Worm (Caenorhabditis elegans): ENCODE results near the gene spe-44.

Gene spe-44

DNA sequence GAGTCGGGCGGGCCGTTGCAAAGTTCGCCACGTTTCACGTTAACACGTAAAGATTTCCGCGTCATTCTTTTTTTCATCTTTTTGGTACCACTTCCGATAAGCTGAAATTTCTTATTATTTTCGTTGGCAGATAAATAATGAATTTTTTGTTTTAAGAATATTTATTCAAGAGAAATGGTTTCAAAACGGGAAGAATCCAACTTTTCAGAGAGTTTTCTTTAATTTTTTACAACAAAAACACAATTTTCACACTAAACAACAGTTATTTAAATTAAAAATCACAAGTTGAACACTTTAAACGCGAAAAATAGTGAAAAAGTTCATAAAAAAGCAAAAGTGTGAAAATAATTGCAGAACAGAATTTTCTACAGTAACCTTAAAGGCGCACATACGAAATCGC is at the start of gene spe-44:
Gene spe-44, minus strand, starts transcription at position 101 of the 400 bp plus-strand sequence.
- TF ChIP-seq nhr-237 (tag; optimal IDR thresholded peaks at IDR 0.05) = no peak
- no peak for TF ChIP-seq nhr-12 (tag; optimal IDR thresholded peaks at IDR 0.05)
- TF ChIP-seq bed-3 (GFP tag; optimal IDR thresholded peaks at IDR 0.05) = no peak
- TF ChIP-seq lin-32 (GFP tag; optimal IDR thresholded peaks at IDR 0.05) = no peak
- no peak for TF ChIP-seq ceh-39 (tag; optimal IDR thresholded peaks at IDR 0.05)
- TF ChIP-seq blmp-1 (tag; optimal IDR thresholded peaks at IDR 0.05) = no peak
- TF ChIP-seq snpc-4 (tag; optimal IDR thresholded peaks at IDR 0.05) = no peak
- no peak for TF ChIP-seq unc-62 (GFP tag; optimal IDR thresholded peaks at IDR 0.05)
- no peak for TF ChIP-seq sem-2 (GFP tag; optimal IDR thresholded peaks at IDR 0.05)
- TF ChIP-seq nhr-28 (tag; optimal IDR thresholded peaks at IDR 0.05) = no peak
- no peak for TF ChIP-seq mab-5 (tag; optimal IDR thresholded peaks at IDR 0.05)
- TF ChIP-seq flh-1 (GFP tag; optimal IDR thresholded peaks at IDR 0.05) = no peak
- TF ChIP-seq nhr-76 (tag; optimal IDR thresholded peaks at IDR 0.05) = no peak
- no peak for TF ChIP-seq hlh-1 (tag; optimal IDR thresholded peaks at IDR 0.05)

DNA sequence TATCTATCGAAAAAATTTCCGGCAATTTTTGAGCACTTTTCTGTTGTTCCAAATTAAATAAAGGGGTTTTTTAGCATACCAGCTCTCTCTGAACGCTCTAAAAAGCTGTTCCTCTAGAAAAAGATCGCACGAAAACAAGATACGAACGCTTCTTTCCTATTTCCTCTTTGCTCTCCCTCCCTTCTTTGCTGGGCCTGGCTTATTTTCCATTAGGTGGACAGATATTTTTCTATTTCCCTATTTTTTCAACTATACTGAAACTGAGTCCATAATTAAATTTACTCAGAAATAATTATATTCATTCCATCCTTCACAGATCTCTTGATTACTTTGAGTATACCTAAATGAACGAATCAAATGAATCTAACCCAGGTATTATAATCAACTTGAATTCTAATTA is 47.9 kb upstream of the spe-44 start, which contains the start of gene sru-18:
Gene sru-18, plus strand, starts transcription at position 301 of the 400 bp plus-strand sequence.
- no peak for TF ChIP-seq sptf-1 (tag; optimal IDR thresholded peaks at IDR 0.05)
- no peak for TF ChIP-seq hlh-1 (tag; optimal IDR thresholded peaks at IDR 0.05)
- no peak for TF ChIP-seq M03D4.4 (tag; optimal IDR thresholded peaks at IDR 0.05)
- TF ChIP-seq snpc-4 (tag; optimal IDR thresholded peaks at IDR 0.05) = no peak
- no peak for TF ChIP-seq unc-62 (GFP tag; optimal IDR thresholded peaks at IDR 0.05)
- TF ChIP-seq elt-1 (tag; optimal IDR thresholded peaks at IDR 0.05; ENCODE audit: borderline replicate concordance, insufficient read depth) = no peak
- no peak for TF ChIP-seq ztf-11 (tag; optimal IDR thresholded peaks at IDR 0.05)
- no peak for TF ChIP-seq mls-2 (tag; optimal IDR thresholded peaks at IDR 0.05)
- TF ChIP-seq zip-8 (tag; optimal IDR thresholded peaks at IDR 0.05) = no peak
- no peak for TF ChIP-seq drap-1 (GFP tag; optimal IDR thresholded peaks at IDR 0.05)
- TF ChIP-seq lin-13 (tag; optimal IDR thresholded peaks at IDR 0.05) = no peak
- no peak for TF ChIP-seq bed-3 (GFP tag; optimal IDR thresholded peaks at IDR 0.05)
- TF ChIP-seq blmp-1 (tag; optimal IDR thresholded peaks at IDR 0.05) = no peak

DNA sequence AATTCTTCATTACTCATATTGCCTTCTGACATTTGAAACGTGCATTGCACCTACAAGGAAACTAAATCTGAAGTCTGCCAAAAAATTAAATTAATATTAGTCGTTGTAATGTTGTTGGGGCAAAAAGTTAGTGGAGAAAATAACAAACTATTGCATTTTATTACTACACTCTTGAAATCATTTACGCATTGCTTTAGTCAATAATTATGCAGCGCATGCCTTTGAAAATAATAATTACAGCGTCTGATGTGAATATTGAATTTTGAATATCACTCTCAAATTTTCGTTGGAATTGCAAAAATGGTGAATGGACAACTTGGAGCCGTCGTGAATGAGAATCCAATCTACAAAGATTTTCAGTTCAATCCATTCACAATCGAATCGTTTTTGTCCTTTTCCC is 44.2 kb upstream of the spe-44 start, which contains the start of gene sru-19:
Gene sru-19, plus strand, starts transcription at position 301 of the 400 bp plus-strand sequence.
- no peak for TF ChIP-seq ceh-43 (GFP tag; optimal IDR thresholded peaks at IDR 0.05)
- TF ChIP-seq ham-2 (GFP tag; optimal IDR thresholded peaks at IDR 0.05) = no peak
- no peak for TF ChIP-seq cnd-1 (tag; optimal IDR thresholded peaks at IDR 0.05)
- no peak for TF ChIP-seq mls-2 (tag; optimal IDR thresholded peaks at IDR 0.05)
- TF ChIP-seq ceh-83 (GFP tag; optimal IDR thresholded peaks at IDR 0.05) = no peak
- no peak for TF ChIP-seq sptf-1 (tag; optimal IDR thresholded peaks at IDR 0.05)
- TF ChIP-seq nhr-28 (tag; optimal IDR thresholded peaks at IDR 0.05) = no peak
- TF ChIP-seq sem-2 (GFP tag; optimal IDR thresholded peaks at IDR 0.05) = no peak
- TF ChIP-seq elt-3 (tag; optimal IDR thresholded peaks at IDR 0.05) = no peak
- TF ChIP-seq zip-8 (tag; optimal IDR thresholded peaks at IDR 0.05) = no peak
- no peak for TF ChIP-seq nhr-237 (tag; optimal IDR thresholded peaks at IDR 0.05)

DNA sequence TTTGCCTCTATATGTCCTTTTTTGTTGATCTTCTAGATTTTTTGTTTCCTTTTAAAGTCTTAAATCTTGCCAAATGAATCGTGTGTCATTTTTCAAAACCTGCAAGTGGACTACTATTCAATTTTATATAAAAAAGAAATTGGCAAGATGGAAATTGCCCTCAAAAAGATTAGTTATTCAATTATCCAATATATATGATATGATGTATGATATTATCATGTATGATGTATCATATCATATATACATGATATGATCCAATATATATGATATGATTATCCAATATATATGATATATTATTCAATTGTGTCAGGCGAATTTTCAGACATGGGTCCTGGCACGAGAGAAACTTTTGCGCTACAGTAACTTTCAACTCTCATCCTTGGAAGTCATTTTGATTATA is 41.2 kb upstream of the spe-44 start, which contains the start of gene sru-20:
Gene sru-20, plus strand, starts transcription at position 301 of the 400 bp plus-strand sequence.
- no peak for TF ChIP-seq nhr-237 (tag; optimal IDR thresholded peaks at IDR 0.05)
- no peak for TF ChIP-seq nhr-2 (tag; optimal IDR thresholded peaks at IDR 0.05)
- no peak for TF ChIP-seq nhr-28 (tag; optimal IDR thresholded peaks at IDR 0.05)
- TF ChIP-seq snpc-4 (tag; optimal IDR thresholded peaks at IDR 0.05) = no peak
- TF ChIP-seq elt-1 (tag; optimal IDR thresholded peaks at IDR 0.05; ENCODE audit: borderline replicate concordance, insufficient read depth) = no peak
- no peak for TF ChIP-seq cnd-1 (tag; optimal IDR thresholded peaks at IDR 0.05)
- TF ChIP-seq zip-8 (tag; optimal IDR thresholded peaks at IDR 0.05) = no peak
- no peak for TF ChIP-seq nhr-76 (tag; optimal IDR thresholded peaks at IDR 0.05)
- no peak for TF ChIP-seq nhr-12 (tag; optimal IDR thresholded peaks at IDR 0.05)
- no peak for TF ChIP-seq sem-2 (GFP tag; optimal IDR thresholded peaks at IDR 0.05)
- TF ChIP-seq ceh-43 (GFP tag; optimal IDR thresholded peaks at IDR 0.05) = no peak
- no peak for TF ChIP-seq elt-3 (tag; optimal IDR thresholded peaks at IDR 0.05)
- TF ChIP-seq lin-32 (GFP tag; optimal IDR thresholded peaks at IDR 0.05) = no peak
- no peak for TF ChIP-seq ces-1 (GFP tag; optimal IDR thresholded peaks at IDR 0.05)
- TF ChIP-seq M03D4.4 (tag; optimal IDR thresholded peaks at IDR 0.05) = no peak
- TF ChIP-seq ham-2 (GFP tag; optimal IDR thresholded peaks at IDR 0.05) = no peak
- no peak for TF ChIP-seq flh-1 (GFP tag; optimal IDR thresholded peaks at IDR 0.05)

DNA sequence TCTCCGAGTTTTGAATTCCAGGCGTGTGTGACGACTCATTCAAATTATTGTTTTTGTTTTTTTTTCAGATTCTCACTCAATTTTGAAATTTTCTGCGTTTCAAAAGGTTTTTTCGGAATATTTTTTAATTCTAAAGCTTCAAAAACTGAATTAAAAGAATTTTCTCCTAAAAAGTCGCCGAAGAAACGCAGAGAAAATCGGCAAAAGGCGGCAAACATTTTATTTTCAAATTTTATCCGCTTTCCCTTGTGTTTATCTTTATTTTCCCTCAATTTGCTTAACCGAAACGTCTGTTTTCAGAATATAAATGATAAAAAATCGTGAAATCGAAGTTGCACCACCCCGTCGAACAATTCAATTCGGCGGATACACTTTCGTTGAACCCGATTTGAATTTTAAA is 36.5 kb upstream of the spe-44 start, which contains the start of gene him-6:
Gene him-6, plus strand, starts transcription at position 301 of the 400 bp plus-strand sequence.
- no peak for TF ChIP-seq nhr-12 (tag; optimal IDR thresholded peaks at IDR 0.05)
- TF ChIP-seq mep-1 (tag; optimal IDR thresholded peaks at IDR 0.05) = no peak
